Fruit fly (Drosophila melanogaster): ENCODE measurements around the gene CG32563.

DNA sequence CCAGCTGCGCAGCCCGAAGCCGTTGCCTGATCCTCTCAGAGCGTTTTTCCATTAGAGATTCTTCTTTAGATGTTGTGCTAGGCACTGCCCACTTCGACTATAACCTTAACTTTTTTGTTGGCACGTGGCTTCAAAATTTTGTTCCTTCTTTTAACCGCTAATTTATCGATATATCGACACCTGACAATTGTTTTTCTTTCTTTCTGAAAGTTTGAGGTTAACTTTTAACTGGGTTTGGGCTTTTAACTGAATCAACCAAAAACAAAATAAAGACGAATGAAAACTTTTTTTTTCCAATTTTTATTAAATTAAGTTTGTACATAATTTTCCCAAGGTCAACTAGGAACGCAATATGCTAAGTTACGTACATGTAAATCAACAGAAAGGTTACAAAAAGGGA lies 38.7 kb downstream of the CG32563 start, which contains the start of gene CG42854:
- TF ChIP-seq CG8478 (optimal IDR thresholded peaks at IDR 0.05) = no peak
- no peak for TF ChIP-seq pan (optimal IDR thresholded peaks at IDR 0.05)

Measured in whole organism.